Fruit fly (Drosophila melanogaster): ENCODE data around the gene CG3939.
A peak's percentile ranks its signal among the peaks of the same experiment; 100 is the strongest.

CG3939 gene

DNA sequence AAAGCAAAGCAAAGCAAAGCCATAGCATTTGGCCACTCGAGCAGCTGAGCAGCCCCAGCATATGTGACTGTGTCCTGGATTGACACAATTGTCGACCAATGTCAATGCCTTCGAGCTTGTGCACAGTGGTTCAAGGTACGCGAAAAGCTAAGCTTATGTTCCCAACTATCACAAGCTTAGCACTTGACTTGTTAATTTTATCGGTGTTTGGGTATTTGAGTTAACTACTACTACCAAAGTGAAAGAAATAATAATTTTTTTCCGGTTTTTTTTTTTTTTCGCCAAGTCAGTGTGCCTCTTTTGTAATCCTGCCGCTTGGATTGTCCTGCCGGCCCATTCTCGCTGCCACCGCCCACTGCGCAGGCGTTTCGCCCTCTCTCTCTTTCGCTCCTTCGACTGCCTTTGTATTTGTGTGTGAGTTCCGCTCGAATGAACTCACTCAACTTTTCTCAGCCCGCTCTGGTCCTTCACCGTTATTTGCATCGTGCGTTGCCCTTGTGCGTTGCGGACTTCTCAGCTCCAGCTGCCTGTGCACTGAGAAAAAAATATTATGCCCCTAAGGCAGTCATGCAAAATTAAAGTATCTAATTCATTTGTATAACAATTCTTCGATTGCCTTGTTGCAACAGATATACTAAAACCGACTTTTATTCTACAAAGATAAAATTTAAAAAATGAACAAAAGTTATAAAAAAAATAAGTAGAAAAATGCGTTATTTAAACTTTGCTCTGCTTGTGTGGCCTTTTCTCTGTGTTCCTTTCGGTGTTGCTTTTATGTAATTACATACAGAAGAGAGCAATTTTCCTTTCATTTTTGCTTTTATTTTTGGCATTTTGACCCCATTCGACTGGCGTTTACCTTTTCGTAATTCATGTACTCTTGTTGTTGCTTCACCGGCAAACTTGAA is 31.3 kb downstream of the CG3939 start:
- TF ChIP-seq lov (optimal IDR thresholded peaks at IDR 0.05) (no peak), lov (GFP tag; IDR thresholded peaks at IDR 0.05) (no peak), CG31224 (GFP tag; IDR thresholded peaks at IDR 0.05) (peak; percentile 20; the same call in 1 of the 2 replicates), CG10979 (tag; optimal IDR thresholded peaks at IDR 0.05) (no peak), Gsc (GFP tag; IDR thresholded peaks at IDR 0.05) (no peak), corto (GFP tag; optimal IDR thresholded peaks at IDR 0.05) (no peak), Aef1 (GFP tag; IDR thresholded peaks at IDR 0.05) (peak; percentile 63), CG13296 (GFP tag; optimal IDR thresholded peaks at IDR 0.05) (peak; percentile 70), CG1233 (GFP tag; optimal IDR thresholded peaks at IDR 0.05) (peak; percentile 49), CG3163 (GFP tag; optimal IDR thresholded peaks at IDR 0.05) (peak; percentile 10), run (tag; optimal IDR thresholded peaks at IDR 0.05) (no peak), pzg (GFP tag; optimal IDR thresholded peaks at IDR 0.05) (no peak), ken (GFP tag; IDR thresholded peaks at IDR 0.05) (peak; percentile 74; the same call in 2 of the 3 replicates), ems (GFP tag; optimal IDR thresholded peaks at IDR 0.05) (peak; percentile 65), CG7928 (GFP tag; optimal IDR thresholded peaks at IDR 0.05) (no peak), dati (GFP tag; IDR thresholded peaks at IDR 0.05) (peak; percentile 63), CG10209 (GFP tag; optimal IDR thresholded peaks at IDR 0.05) (peak; percentile 43), inv (GFP tag; IDR thresholded peaks at IDR 0.05; ENCODE audit: partially characterized antibody) (no peak), Dref (GFP tag; IDR thresholded peaks at IDR 0.05) (no peak), CG15479 (GFP tag; optimal IDR thresholded peaks at IDR 0.05) (no peak), CG12942 (GFP tag; optimal IDR thresholded peaks at IDR 0.05) (peak; percentile 39), Ssrp (tag; optimal IDR thresholded peaks at IDR 0.05) (peak; percentile 36), pho (GFP tag; optimal IDR thresholded peaks at IDR 0.05) (peak; percentile 55), Fer3 (tag; optimal IDR thresholded peaks at IDR 0.05) (peak; percentile 57), hth (optimal IDR thresholded peaks at IDR 0.05) (no peak), al (GFP tag; IDR thresholded peaks at IDR 0.05) (peak; percentile 14; the same call in 1 of the 2 replicates), CG1529 (GFP tag; optimal IDR thresholded peaks at IDR 0.05) (peak; percentile 1), cad (GFP tag; optimal IDR thresholded peaks at IDR 0.05) (no peak), Spps (tag; optimal IDR thresholded peaks at IDR 0.05) (no peak), Adf1 (GFP tag; IDR thresholded peaks at IDR 0.05) (0 out of 2 replicates have a peak, but pooled peaks have one; percentile 21), CG9932 (GFP tag; IDR thresholded peaks at IDR 0.05) (peak; percentile 68), CG15011 (GFP tag; optimal IDR thresholded peaks at IDR 0.05) (peak; percentile 14), CG11560 (tag; IDR thresholded peaks at IDR 0.05) (peak; percentile 58; the same call in 2 of the 3 replicates), Sox102F (GFP tag; optimal IDR thresholded peaks at IDR 0.05) (peak; percentile 59), CG15696 (tag; optimal IDR thresholded peaks at IDR 0.05) (no peak), CG8290 (GFP tag; optimal IDR thresholded peaks at IDR 0.05) (no peak), CG8290 (tag; optimal IDR thresholded peaks at IDR 0.05) (peak in 1 of 2 experiments; percentile 63), pfk (GFP tag; optimal IDR thresholded peaks at IDR 0.05) (no peak), vvl (GFP tag; IDR thresholded peaks at IDR 0.05) (no peak; the same call in 1 of the 2 replicates), CG1602 (GFP tag; optimal IDR thresholded peaks at IDR 0.05) (peak; percentile 17), sna (GFP tag; IDR thresholded peaks at IDR 0.05; ENCODE audit: partially characterized antibody) (no peak), NC2α (GFP tag; optimal IDR thresholded peaks at IDR 0.05) (no peak), gcm (GFP tag; optimal IDR thresholded peaks at IDR 0.05) (no peak), Rfx (GFP tag; IDR thresholded peaks at IDR 0.05) (peak; percentile 82), fd3F (GFP tag; optimal IDR thresholded peaks at IDR 0.05) (peak; percentile 15), grau (tag; optimal IDR thresholded peaks at IDR 0.05) (peak; percentile 43), CG10431 (GFP tag; optimal IDR thresholded peaks at IDR 0.05) (no peak), btn (GFP tag; optimal IDR thresholded peaks at IDR 0.05) (peak; percentile 19), CG7786 (GFP tag; optimal IDR thresholded peaks at IDR 0.05) (peak; percentile 68), cato (GFP tag; optimal IDR thresholded peaks at IDR 0.05; ENCODE audit: borderline replicate concordance) (no peak)
